Fruit fly (Drosophila melanogaster): Measurements from ENCODE around the gene Zif.

- no peak for TF ChIP-seq CG16779 (tag; optimal IDR thresholded peaks at IDR 0.05)
- no peak for TF ChIP-seq Ets21C (GFP tag; optimal IDR thresholded peaks at IDR 0.05)
- no peak for TF ChIP-seq achi (GFP tag; optimal IDR thresholded peaks at IDR 0.05)
- no peak for TF ChIP-seq Eip75B (GFP tag; optimal IDR thresholded peaks at IDR 0.05)
- TF ChIP-seq net (GFP tag; optimal IDR thresholded peaks at IDR 0.05): no peak
- no peak for TF ChIP-seq CG10631 (GFP tag; optimal IDR thresholded peaks at IDR 0.05)
- TF ChIP-seq Hr39 (GFP tag; optimal IDR thresholded peaks at IDR 0.05): no peak
- no peak for TF ChIP-seq svp (GFP tag)
- no peak for TF ChIP-seq vri (GFP tag; optimal IDR thresholded peaks at IDR 0.05)
- no peak for TF ChIP-seq salr (GFP tag; optimal IDR thresholded peaks at IDR 0.05)
- TF ChIP-seq CG6854 (GFP tag; optimal IDR thresholded peaks at IDR 0.05): no peak
- no peak for TF ChIP-seq Ets96B (tag; optimal IDR thresholded peaks at IDR 0.05)
- no peak for TF ChIP-seq topi (GFP tag; optimal IDR thresholded peaks at IDR 0.05)
- TF ChIP-seq CG11762 (GFP tag; optimal IDR thresholded peaks at IDR 0.05; ENCODE audit: insufficient read depth): no peak
Observed at dm6 chr3R:6456140-6457054, 491 bp upstream of the Zif start, which contains the start of gene CG9727.

Data from whole organism, prepupa.